Worm (Caenorhabditis elegans) whole organism, young adult: Measurements from ENCODE around the gene cwp-1.

Experiments used
- F10E7.11 ChIP-seq: sonication (generic microtip); optimal IDR thresholded peaks from 2 replicates; lab custom pipeline; 2017; ENCODE audit warnings: mild to moderate bottlenecking, missing genetic modification characterization, moderate library complexity, missing compliant biosample characterization
- F49E8.2 ChIP-seq: sonication (generic microtip); optimal IDR thresholded peaks from 3 replicates; lab custom pipeline; 2017; ENCODE audit warnings: missing genetic modification characterization, mild to moderate bottlenecking, missing compliant biosample characterization, antibody characterized with exemption, moderate library complexity; ENCODE audit not compliant: insufficient read depth
- F55B11.4 ChIP-seq: sonication (generic microtip); optimal IDR thresholded peaks from 2 replicates; lab custom pipeline; 2016; ENCODE audit warnings: missing compliant biosample characterization, missing genetic modification characterization, borderline replicate concordance; ENCODE audit not compliant: insufficient read depth
- K12H6.12 ChIP-seq: fragments of 200-800 bp; sonication (Bioruptor generic); optimal IDR thresholded peaks from 2 replicates; lab custom pipeline; 2018; ENCODE audit warnings: mild to moderate bottlenecking, missing genetic modification characterization, missing compliant biosample characterization
- Y53G8AR.9 ChIP-seq: fragments of 200-800 bp; sonication (Bioruptor generic); conservative IDR thresholded peaks from 2 replicates; pipeline ENCODE4 v1.3.6; 2022; ENCODE audit warnings: missing genetic modification reagents, missing genetic modification characterization, missing compliant biosample characterization
- ama-1 ChIP-seq, 3 experiments: fragments of 150-350 bp in 1 of 3; sonication (generic microtip) in 2 of 3; optimal IDR thresholded peaks; 2 replicates each; lab custom pipeline; 2014 to 2018; ENCODE audit warnings: missing biosample characterization in 2 of 3, missing genetic modification characterization in 2 of 3, missing genetic modification reagents in 2 of 3
- aptf-2 ChIP-seq: fragments of 200-800 bp; sonication (Bioruptor generic); conservative IDR thresholded peaks from 2 replicates; pipeline ENCODE4 v1.3.6; 2022; ENCODE audit warnings: missing genetic modification reagents, missing genetic modification characterization, missing compliant biosample characterization
- aptf-3 ChIP-seq: fragments of 200-800 bp; sonication (Bioruptor generic); IDR thresholded peaks from 2 replicates; pipeline ENCODE4 v1.3.6; 2022; ENCODE audit warnings: missing genetic modification characterization, missing compliant biosample characterization
- attf-5 ChIP-seq: fragments of 200-800 bp; sonication (Bioruptor generic); optimal IDR thresholded peaks from 2 replicates; lab custom pipeline; 2018; ENCODE audit warnings: mild to moderate bottlenecking, missing genetic modification characterization, missing compliant biosample characterization
- ceh-27 ChIP-seq: fragments of 200-800 bp; sonication (Bioruptor generic); optimal IDR thresholded peaks from 2 replicates; lab custom pipeline; 2018; ENCODE audit warnings: mild to moderate bottlenecking, missing genetic modification characterization, moderate library complexity, missing compliant biosample characterization
- ceh-40 ChIP-seq: fragments of 200-800 bp; sonication (Bioruptor generic); IDR thresholded peaks from 2 replicates; pipeline ENCODE4 v1.3.6; 2022; ENCODE audit warnings: missing genetic modification characterization, missing compliant biosample characterization
- dpl-1 ChIP-seq: fragments of 150-350 bp; optimal IDR thresholded peaks from 2 replicates; lab custom pipeline; 2014; ENCODE audit warnings: missing biosample characterization, missing genetic modification reagents, missing genetic modification characterization
- ekl-4 ChIP-seq: fragments of 200-800 bp; sonication (Bioruptor generic); IDR thresholded peaks from 2 replicates; pipeline ENCODE4 v1.3.6; 2022; ENCODE audit warnings: missing genetic modification reagents, missing genetic modification characterization, missing compliant biosample characterization
- ets-4 ChIP-seq: fragments of 200-800 bp; sonication (Bioruptor generic); optimal IDR thresholded peaks from 2 replicates; lab custom pipeline; 2018; ENCODE audit warnings: mild to moderate bottlenecking, missing genetic modification characterization, missing compliant biosample characterization
- fkh-3 ChIP-seq: sonication (generic microtip); optimal IDR thresholded peaks from 2 replicates; lab custom pipeline; 2016; ENCODE audit warnings: mild to moderate bottlenecking, missing genetic modification characterization, missing compliant biosample characterization
- gei-17 ChIP-seq: fragments of 200-800 bp; sonication (Bioruptor generic); optimal IDR thresholded peaks from 2 replicates; lab custom pipeline; 2018; ENCODE audit warnings: mild to moderate bottlenecking, missing genetic modification characterization, missing compliant biosample characterization
- hlh-26 ChIP-seq: fragments of 200-800 bp; sonication (Bioruptor generic); conservative IDR thresholded peaks from 2 replicates; pipeline ENCODE4 v1.3.6; 2022; ENCODE audit warnings: missing genetic modification reagents, missing genetic modification characterization, missing compliant biosample characterization
- hmg-1.2 ChIP-seq: fragments of 200-800 bp; sonication (Bioruptor generic); IDR thresholded peaks from 2 replicates; pipeline ENCODE4 v1.3.6; 2022; ENCODE audit warnings: missing genetic modification reagents, missing genetic modification characterization, missing compliant biosample characterization
- hmg-20 ChIP-seq: fragments of 200-800 bp; sonication (Bioruptor generic); IDR thresholded peaks from 2 replicates; pipeline ENCODE4 v1.3.6; 2022; ENCODE audit warnings: missing genetic modification reagents, missing genetic modification characterization, missing compliant biosample characterization
- hrde-1 ChIP-seq: sonication (generic microtip); optimal IDR thresholded peaks from 2 replicates; lab custom pipeline; 2016; ENCODE audit warnings: missing genetic modification characterization, mild to moderate bottlenecking, missing compliant biosample characterization, moderate library complexity, missing genotype, missing genetic modification reagents, borderline replicate concordance
- hsf-1 ChIP-seq: fragments of 200-800 bp; sonication (Bioruptor generic); IDR thresholded peaks from 2 replicates; pipeline ENCODE4 v1.3.6; 2022; ENCODE audit warnings: missing genetic modification reagents, missing genetic modification characterization, missing compliant biosample characterization
- madf-3 ChIP-seq: fragments of 200-800 bp; sonication (Bioruptor generic); IDR thresholded peaks from 2 replicates; pipeline ENCODE4 v1.3.6; 2022; ENCODE audit warnings: missing genetic modification reagents, missing genetic modification characterization, missing compliant biosample characterization
- mcd-1 ChIP-seq: fragments of 200-800 bp; sonication (Bioruptor generic); IDR thresholded peaks from 2 replicates; pipeline ENCODE4 v1.3.6; 2022; ENCODE audit warnings: missing genetic modification reagents, missing genetic modification characterization, missing compliant biosample characterization
- mxl-1 ChIP-seq: sonication (generic microtip); optimal IDR thresholded peaks from 2 replicates; lab custom pipeline; 2016; ENCODE audit warnings: missing genetic modification characterization, missing compliant biosample characterization
- pha-4 ChIP-seq: fragments of 150-350 bp; sonication (generic microtip); optimal IDR thresholded peaks from 2 replicates; lab custom pipeline; 2014; ENCODE audit warnings: missing biosample characterization, missing genetic modification reagents, missing genetic modification characterization
- sdz-38 ChIP-seq: sonication (generic microtip); optimal IDR thresholded peaks from 2 replicates; lab custom pipeline; 2016; ENCODE audit warnings: missing genotype, missing genetic modification characterization, missing compliant biosample characterization
- sea-2 ChIP-seq: fragments of 200-800 bp; sonication (Bioruptor generic); IDR thresholded peaks from 2 replicates; pipeline ENCODE4 v1.3.6; 2022; ENCODE audit warnings: missing genetic modification characterization, missing compliant biosample characterization
- tbx-9 ChIP-seq: sonication (generic microtip); optimal IDR thresholded peaks from 2 replicates; lab custom pipeline; 2016; ENCODE audit warnings: borderline replicate concordance, missing genetic modification characterization, inconsistent platforms, missing compliant biosample characterization
- unc-130 ChIP-seq: sonication (generic microtip); optimal IDR thresholded peaks from 2 replicates; lab custom pipeline; 2016; ENCODE audit warnings: missing genetic modification reagents, missing genetic modification characterization, missing compliant biosample characterization
- unc-62 ChIP-seq: fragments of 150-350 bp; optimal IDR thresholded peaks from 2 replicates; lab custom pipeline; 2014; ENCODE audit warnings: missing biosample characterization, missing genetic modification reagents, missing genetic modification characterization
- zfh-2 ChIP-seq: fragments of 200-800 bp; sonication (Bioruptor generic); conservative IDR thresholded peaks from 2 replicates; pipeline ENCODE4 v1.3.6; 2022; ENCODE audit warnings: missing genetic modification reagents, missing genetic modification characterization, missing compliant biosample characterization
- ztf-18 ChIP-seq: sonication (generic microtip); optimal IDR thresholded peaks from 2 replicates; lab custom pipeline; 2016; ENCODE audit warnings: missing genotype, mild to moderate bottlenecking, missing genetic modification characterization, missing compliant biosample characterization
- ztf-25 ChIP-seq: fragments of 200-800 bp; sonication (Bioruptor generic); IDR thresholded peaks from 2 replicates; pipeline ENCODE4 v1.3.6; 2022; ENCODE audit warnings: missing genetic modification reagents, missing genetic modification characterization, missing compliant biosample characterization
- ztf-28 ChIP-seq: fragments of 200-800 bp; sonication (Bioruptor generic); IDR thresholded peaks from 2 replicates; pipeline ENCODE4 v1.3.6; 2022; ENCODE audit warnings: missing genetic modification reagents, missing genetic modification characterization, missing compliant biosample characterization
- ztf-6 ChIP-seq: fragments of 200-800 bp; sonication (Bioruptor generic); IDR thresholded peaks from 2 replicates; pipeline ENCODE4 v1.3.6; 2022; ENCODE audit warnings: missing genetic modification reagents, missing genetic modification characterization, missing compliant biosample characterization

cwp-1 gene

DNA sequence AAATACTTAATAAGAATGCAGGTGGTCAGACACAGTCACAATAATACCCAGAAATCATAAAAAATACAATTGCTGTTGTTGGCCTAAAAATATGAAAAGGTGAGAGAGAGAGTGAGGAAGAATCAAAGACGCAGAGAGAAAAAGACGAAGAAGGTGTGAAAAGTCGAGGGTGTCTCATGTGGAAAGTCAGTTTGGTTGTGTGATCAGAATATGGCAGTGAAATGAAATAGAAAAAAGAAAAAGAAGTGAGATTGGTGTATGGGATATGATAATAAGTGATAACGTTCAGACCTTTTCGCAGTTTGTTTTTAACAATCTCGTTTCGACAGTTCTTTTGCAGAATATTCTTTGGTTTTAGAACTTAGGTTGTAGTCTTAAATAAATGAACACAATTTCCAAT lies 34.2 kb downstream of the cwp-1 start:
- no peak for TF ChIP-seq aptf-2 (GFP tag; lab: Robert Waterston, UW)
- TF ChIP-seq K12H6.12 (tag; lab: Kevin White, UChicago): no peak
- TF ChIP-seq hmg-1.2 (GFP tag; lab: Robert Waterston, UW): peak; percentile 28; the same call in 1 of the 2 replicates
- TF ChIP-seq, all 124 proteins: peak for 1

DNA sequence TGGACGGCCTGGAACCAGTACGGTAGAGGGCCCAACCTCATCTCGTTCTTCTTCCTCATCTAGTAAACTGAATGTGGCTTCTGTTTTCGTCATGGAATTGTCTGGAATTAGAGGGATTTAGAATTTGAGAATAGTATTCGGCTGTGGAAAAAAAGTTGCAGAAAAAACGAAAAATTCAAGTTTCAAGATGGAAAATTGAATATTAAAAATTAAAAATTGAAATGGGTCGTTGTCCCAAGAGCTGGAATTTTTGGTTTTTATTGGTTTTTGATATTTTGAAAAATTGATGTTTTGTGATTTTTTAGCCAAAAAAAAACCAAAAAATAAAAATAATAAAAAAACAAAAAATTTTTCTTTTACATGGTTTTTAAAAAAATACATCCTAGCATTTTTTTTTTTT lies 35.2 kb downstream of the cwp-1 start, which contains the start of gene R02F11.3:
Gene R02F11.3 (minus strand): TSS at position 101 of the 400 bp plus-strand sequence.
- no peak for TF ChIP-seq hlh-26
- no peak for TF ChIP-seq aptf-3 (GFP tag; lab: Robert Waterston, UW)
- no peak for TF ChIP-seq mxl-1 (tag; lab: Kevin White, UChicago)
- no peak for TF ChIP-seq pha-4 (tag; lab: Kevin White, UChicago)
- TF ChIP-seq hmg-20: no peak
- no peak for TF ChIP-seq ceh-40 (GFP tag; lab: Robert Waterston, UW)
- TF ChIP-seq zfh-2 (GFP tag; lab: Robert Waterston, UW): no peak
- no peak for TF ChIP-seq gei-17 (GFP tag; lab: Kevin White, UChicago)
- no peak for TF ChIP-seq tbx-9 (tag; lab: Kevin White, UChicago)
- TF ChIP-seq ekl-4 (GFP tag; lab: Robert Waterston, UW): no peak
- TF ChIP-seq F49E8.2 (tag; lab: Kevin White, UChicago): no peak
- TF ChIP-seq ztf-6 (GFP tag; lab: Robert Waterston, UW): no peak

DNA sequence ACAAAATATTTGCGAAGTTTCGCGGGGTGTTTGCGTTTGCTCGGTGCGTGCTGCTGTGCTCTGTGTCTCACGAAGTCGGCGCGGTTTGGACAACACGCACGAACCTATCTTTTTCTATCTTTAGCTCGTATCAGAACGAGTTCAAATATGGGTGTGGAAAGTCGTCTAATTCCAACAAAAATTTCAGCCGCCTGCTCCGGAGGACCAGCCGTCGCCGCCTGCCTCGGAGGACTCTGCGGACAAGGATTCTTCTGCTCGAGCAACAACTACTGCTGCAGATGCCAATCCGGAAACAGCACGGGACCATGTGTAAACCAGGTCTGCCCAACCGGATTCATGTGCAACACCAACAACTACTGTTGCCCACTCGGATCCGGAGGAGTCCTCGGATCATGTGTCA lies 39.1 kb downstream of the cwp-1 start:
- no peak for TF ChIP-seq F49E8.2 (tag; lab: Kevin White, UChicago)
- TF ChIP-seq madf-3 (GFP tag; lab: Robert Waterston, UW): no peak
- TF ChIP-seq hmg-1.2 (GFP tag; lab: Robert Waterston, UW): no peak
- TF ChIP-seq ets-4 (GFP tag; lab: Kevin White, UChicago): no peak
- TF ChIP-seq zfh-2 (GFP tag; lab: Robert Waterston, UW): peak; percentile 71
- no peak for TF ChIP-seq ztf-18 (tag; lab: Kevin White, UChicago)
- 0 out of 2 replicates have a peak, but pooled peaks have one; percentile 10 for TF ChIP-seq ztf-25 (GFP tag; lab: Robert Waterston, UW)
- no peak for TF ChIP-seq mcd-1 (GFP tag; lab: Robert Waterston, UW)
- no peak for TF ChIP-seq ceh-27 (GFP tag; lab: Kevin White, UChicago)
- no peak for TF ChIP-seq hrde-1
- no peak for TF ChIP-seq F55B11.4 (tag; lab: Kevin White, UChicago)

DNA sequence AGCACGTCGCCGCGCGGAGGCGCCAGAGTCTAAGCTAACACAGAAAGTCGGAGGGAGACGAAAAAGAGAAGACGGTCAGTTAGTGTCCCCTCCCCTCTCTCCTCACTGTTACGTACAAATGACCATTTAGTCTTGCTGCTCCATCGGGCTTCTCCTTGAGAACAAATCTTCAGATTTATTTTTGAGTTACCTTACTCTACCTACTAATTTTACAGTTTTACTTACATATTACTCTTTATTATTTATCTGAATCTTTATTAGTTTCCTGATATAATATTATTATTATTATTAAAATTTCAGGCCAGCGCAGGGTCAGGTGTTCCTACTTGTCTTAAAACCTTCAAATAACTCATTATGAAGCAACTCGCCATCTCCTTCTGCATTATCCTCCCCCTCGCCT lies 40.3 kb downstream of the cwp-1 start, which contains the start of gene R02F11.1:
Gene R02F11.1 (plus strand): TSS at position 301 of the 400 bp plus-strand sequence.
- TF ChIP-seq unc-62 (GFP tag; lab: Kevin White, UChicago) (no peak), hsf-1 (GFP tag; lab: Robert Waterston, UW) (0 out of 2 replicates have a peak, but pooled peaks have one; percentile 22)

DNA sequence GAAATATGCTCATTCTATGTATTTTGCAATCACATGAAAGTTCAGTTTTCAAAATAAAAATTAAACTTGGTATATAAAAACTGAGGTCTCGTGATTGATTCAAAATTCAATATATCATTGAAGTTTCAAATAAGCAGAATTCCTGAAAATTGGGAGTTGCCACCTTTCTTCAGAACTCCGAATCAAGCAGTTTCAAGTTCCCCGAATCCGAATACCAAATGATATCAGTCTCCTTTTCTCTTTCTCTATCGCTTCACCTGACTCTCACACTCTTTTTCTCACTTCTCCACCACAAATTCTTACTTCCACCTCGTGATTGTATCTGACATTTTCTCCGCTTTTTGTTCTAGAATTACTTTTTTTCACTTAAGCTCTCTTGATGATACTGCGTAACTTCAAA lies 46.8 kb downstream of the cwp-1 start, which contains the start of gene R02F11.2:
Gene R02F11.2 (plus strand): TSS at position 292 of the 400 bp plus-strand sequence.
- TF ChIP-seq dpl-1 (GFP tag; lab: Kevin White, UChicago) (no peak), ztf-28 (GFP tag; lab: Robert Waterston, UW) (no peak), Y53G8AR.9 (GFP tag; lab: Robert Waterston, UW) (no peak), F10E7.11 (tag; lab: Kevin White, UChicago) (no peak), ama-1 (optimal IDR thresholded peaks at IDR 0.05; lab: Kevin White, UChicago) (no peak), ama-1 (GFP tag; optimal IDR thresholded peaks at IDR 0.05; lab: Kevin White, UChicago) (no peak), fkh-3 (tag; lab: Kevin White, UChicago) (no peak), sea-2 (no peak), zfh-2 (GFP tag; lab: Robert Waterston, UW) (no peak), aptf-3 (GFP tag; lab: Robert Waterston, UW) (no peak), ztf-6 (GFP tag; lab: Robert Waterston, UW) (no peak), attf-5 (no peak), sdz-38 (no peak), unc-130 (no peak)
